Worm (Caenorhabditis elegans): ENCODE data around the gene C28H8.8.

ce11 chrIII:5919799-5920387 is 31.3 kb upstream of the C28H8.8 start, which contains the start of the genes tdo-2 and C28H8.2:
- TF ChIP-seq hlh-15 (tag; optimal IDR thresholded peaks at IDR 0.05) (no peak), dve-1 (tag; optimal IDR thresholded peaks at IDR 0.05) (no peak), pha-4 (tag; optimal IDR thresholded peaks at IDR 0.05) (no peak), mec-3 (tag; optimal IDR thresholded peaks at IDR 0.05; ENCODE audit: borderline replicate concordance) (no peak), unc-3 (GFP tag; conservative IDR thresholded peaks at IDR 0.05) (no peak), unc-3 (tag; optimal IDR thresholded peaks at IDR 0.05) (no peak)
